Fruit fly (Drosophila melanogaster) ovary, adult (tissue): Measurements from ENCODE around the gene Ndfip.

ENCODE experiments used
- CG17801 ChIP-seq: fragments of 200-800 bp; optimal IDR thresholded peaks from 2 replicates; lab custom pipeline; 2019; ENCODE audit warnings: missing biosample characterization, mild to moderate bottlenecking, missing genetic modification characterization, moderate library complexity; ENCODE audit not compliant: partially characterized antibody

Ndfip gene

DNA sequence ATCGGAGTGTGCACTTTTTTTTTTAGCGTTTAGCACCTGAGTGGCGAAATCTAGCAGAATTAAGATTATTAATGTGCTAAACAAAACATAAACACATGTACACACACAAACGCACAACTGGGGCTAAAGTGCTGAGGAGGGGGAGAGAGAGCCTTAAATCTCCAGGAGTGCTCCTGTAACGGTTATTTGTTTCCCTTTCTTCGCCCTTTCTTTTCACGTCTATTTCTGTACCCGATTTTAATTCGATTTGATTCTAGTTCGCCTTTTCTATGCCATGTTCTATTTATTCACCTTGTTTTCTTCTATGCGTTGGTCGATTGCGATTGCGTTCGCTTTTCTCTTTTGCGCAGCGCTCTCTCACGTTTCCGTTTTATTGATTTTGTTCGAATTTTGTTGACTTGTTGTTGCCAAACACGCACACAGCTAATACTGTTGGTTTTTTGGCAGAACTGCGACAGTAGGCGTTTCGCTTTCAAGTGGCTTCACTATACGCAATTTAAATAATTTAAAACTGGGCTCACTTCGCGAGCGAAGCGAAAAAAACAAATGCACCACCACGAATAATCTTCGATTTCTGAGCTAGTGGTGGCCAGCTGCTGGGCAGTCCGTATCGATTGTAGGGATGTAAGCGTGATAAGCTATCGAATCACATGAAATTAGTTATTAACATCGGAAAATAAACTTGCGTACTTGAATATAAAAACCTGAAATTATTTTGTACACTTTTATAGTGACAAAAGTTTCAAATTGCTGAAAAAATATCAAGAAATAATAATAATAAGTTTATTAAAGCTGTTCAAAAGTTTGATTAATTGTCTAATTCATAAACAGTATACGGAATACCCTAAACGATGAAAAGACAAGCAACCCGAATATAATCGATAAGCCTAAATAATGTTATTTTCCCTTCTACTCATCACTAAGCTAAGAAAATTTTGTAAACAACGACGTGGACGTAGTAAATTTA is at the start of gene Ndfip, which contains the start of the genes Krn and CG7484:
Gene Ndfip (minus strand): TSS at position 580 of the 967 bp plus-strand sequence.
Gene Krn (minus strand): TSS at position 580 of the 967 bp plus-strand sequence.
Gene CG7484 (plus strand): TSS at position 917 of the 967 bp plus-strand sequence.
- TF ChIP-seq CG17801 (GFP tag; lab: Kevin White, UChicago), result peak; percentile 93

- no peak for TF ChIP-seq CG17801 (GFP tag; lab: Kevin White, UChicago)
Observed at dm6 chr3L:17689579-17690191, 35.6 kb upstream of the Ndfip start, which contains the start of gene Ccn. Gene Ccn, plus strand, starts transcription at chr3L:17690015.

DNA sequence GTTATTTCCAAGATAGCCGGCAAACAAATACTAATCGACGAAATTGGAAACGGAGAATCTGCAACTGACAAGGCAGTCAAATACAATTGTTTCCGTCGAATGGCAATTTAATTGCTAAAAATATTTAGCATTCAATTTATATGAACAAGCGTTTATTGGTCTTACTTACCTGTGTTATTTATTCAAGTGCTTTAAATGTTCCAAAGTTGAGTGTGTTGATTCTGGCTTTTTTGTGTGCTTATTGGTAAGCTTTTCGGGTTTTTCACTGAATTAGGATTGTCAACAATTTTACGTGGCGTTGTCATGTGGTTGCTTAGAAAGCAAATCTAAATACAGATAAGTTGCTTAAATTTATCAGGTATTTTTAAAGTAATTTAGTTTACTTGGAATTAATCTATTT is 17.7 kb upstream of the Ndfip start:
- no peak for TF ChIP-seq CG17801 (GFP tag; lab: Kevin White, UChicago)

- TF ChIP-seq CG17801 (GFP tag; lab: Kevin White, UChicago), result no peak
Observed at dm6 chr3L:17671322-17671721, 17.2 kb upstream of the Ndfip start, which contains the start of gene CG34251. Gene CG34251, plus strand, starts transcription at chr3L:17671622.

DNA sequence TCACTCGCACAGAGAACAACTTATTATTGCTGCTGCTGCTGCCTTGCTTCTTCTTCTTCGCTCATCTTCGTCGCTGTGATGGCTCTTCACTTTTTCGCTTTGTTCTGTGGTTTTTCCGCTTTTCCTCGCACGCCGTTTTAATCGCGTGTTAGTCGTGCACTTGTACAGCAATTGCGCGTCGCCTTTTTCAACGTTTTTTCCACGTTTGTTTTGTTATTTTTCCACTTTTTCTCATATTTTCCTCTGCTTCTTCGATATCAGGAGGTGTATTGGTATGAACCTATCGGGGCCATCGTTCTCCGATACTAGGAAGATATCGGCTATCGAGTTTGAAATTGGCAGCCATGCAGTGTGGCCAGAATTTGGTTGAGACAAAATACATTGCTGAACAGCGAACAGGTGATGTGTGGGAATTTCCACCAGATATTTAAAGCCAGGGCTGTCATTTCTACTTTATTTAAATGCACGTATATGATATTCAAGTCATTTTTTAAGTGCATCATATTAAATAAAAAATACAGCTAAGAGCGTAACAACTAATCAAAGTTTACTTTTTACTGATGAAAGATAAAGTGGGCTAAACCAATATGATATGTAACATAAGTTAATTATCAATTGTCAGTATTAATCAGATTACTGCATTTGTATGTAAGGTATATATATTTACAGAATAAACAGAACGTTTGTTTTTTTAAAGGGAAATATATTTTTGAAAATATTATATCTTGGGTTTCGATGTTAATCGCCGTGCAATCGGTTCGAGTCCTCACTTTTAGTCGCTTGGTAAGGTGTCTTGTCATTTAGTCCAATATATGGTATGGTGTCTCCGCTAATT is 15.1 kb upstream of the Ndfip start, which contains the start of gene Crtc:
Gene Crtc (minus strand): TSS at position 290 of the 835 bp plus-strand sequence.
- peak; percentile 63 for TF ChIP-seq CG17801 (GFP tag; lab: Kevin White, UChicago)

DNA sequence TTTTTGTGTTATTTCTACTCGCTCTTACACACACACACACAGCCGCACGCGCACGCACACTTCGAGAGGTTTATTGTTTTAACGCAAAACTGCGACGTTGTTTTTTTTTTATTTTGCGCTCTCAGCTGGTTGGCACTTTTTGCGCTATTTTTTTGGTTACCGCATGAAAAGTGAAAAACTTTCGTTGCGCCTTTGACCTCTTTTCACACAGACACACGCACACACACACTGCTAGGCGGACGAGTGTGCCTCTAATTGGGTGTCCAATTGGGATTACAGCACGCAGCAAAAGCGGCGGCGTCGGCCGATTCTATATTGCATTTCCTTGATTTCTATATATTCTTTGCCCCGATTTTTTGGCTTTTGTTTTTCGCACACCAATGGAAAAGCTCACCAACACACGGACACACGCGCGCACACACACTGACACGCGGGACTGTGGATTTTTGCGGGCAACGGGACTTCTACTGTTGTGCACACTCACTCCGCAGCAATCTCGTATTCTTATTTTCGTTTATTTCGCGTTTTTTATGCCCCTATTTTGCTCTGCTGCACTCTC is 14.4 kb upstream of the Ndfip start:
- no peak for TF ChIP-seq CG17801 (GFP tag; lab: Kevin White, UChicago)

DNA sequence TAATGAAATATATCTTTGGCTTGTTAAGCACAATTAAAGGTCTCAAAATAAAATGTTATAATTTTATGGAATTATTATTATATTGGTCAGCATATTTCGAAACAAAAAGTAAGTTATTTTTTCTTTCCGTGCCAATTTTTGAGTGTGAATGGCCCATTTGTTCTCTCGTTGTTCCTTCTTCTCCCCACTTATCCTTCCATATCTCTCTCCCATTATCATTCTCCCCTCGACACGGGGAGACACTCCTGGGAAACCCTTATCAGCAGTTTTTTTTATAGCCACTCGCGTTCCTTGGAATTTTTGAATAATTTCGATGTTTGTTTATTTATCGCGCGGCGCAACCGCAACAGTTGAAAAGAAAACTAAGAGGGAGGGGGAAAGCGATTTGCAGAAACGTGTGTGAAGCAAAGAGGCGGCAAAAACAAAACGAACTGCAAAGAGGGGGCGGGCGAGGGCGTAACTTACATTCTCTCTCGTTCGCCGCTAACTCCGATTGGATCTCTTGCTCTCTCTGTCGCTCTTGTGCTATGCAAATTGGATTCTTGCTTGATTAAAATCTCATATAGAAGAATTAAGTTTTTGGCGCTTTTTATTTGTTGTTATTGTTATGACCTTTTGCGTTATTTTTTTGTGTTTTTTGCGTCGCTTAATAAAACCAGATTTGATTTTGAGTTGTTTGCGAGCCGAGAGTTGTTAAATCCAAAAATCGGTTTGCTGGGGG is 13.7 kb upstream of the Ndfip start:
- no peak for TF ChIP-seq CG17801 (GFP tag; lab: Kevin White, UChicago)

dm6 chr3L:17665084-17665576 is 11.1 kb upstream of the Ndfip start:
- TF ChIP-seq CG17801 (GFP tag; lab: Kevin White, UChicago), result no peak

dm6 chr3L:17663647-17664046 is 9.6 kb upstream of the Ndfip start:
- TF ChIP-seq CG17801 (GFP tag; lab: Kevin White, UChicago), result no peak

DNA sequence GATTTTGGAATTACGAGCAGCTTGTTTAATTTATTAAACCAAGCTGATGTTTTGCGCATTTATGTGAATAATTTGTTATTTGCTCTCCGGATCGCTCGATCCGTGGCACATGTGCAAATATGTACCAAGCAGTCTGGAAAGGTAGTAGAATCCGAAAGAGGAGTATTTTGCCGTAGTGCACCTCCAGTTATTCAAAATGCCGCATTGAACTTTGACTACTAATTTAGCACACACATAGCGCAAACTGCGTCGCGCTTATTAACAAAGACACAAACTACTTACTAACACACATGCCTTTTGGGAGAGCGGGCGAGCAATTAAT is 5.1 kb upstream of the Ndfip start:
- no peak for TF ChIP-seq CG17801 (GFP tag; lab: Kevin White, UChicago)

- TF ChIP-seq CG17801 (GFP tag; lab: Kevin White, UChicago), result peak; percentile 87
Observed at dm6 chr3L:17658423-17659267, 4.6 kb upstream of the Ndfip start.

DNA sequence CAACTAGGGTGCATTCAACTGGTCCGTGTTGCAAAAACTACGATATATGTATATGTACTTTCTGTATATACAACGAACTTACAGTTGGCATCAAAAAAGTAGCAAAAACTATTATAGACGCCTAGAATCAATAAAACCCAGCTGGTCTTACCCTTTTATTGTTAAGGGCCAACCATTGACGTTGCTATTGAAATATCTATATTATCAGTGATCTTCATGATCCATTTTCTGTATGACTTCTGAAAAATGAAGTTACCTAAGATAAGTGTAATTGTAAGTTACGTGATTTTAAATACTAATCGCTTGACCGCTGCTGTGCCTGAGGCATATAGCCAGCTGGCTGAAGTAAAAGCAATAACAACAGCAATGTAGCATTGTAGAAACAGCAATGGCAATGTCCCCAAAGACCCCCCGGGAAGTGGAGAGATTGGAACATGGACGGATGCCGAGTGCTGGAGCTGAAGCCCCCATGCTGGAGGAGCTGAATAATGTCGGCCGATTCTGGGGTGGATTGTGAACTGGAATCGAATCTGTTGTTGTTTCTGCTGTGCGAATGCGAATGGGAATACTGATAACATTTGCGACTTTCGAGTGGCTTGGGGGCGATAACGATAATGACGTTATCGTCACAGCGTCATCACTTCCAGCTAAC is 3.8 kb upstream of the Ndfip start:
- TF ChIP-seq CG17801 (GFP tag; lab: Kevin White, UChicago), result peak; percentile 17
